Fruit fly (Drosophila melanogaster): Measurements from ENCODE around the gene Sgt.

Gene Sgt

DNA sequence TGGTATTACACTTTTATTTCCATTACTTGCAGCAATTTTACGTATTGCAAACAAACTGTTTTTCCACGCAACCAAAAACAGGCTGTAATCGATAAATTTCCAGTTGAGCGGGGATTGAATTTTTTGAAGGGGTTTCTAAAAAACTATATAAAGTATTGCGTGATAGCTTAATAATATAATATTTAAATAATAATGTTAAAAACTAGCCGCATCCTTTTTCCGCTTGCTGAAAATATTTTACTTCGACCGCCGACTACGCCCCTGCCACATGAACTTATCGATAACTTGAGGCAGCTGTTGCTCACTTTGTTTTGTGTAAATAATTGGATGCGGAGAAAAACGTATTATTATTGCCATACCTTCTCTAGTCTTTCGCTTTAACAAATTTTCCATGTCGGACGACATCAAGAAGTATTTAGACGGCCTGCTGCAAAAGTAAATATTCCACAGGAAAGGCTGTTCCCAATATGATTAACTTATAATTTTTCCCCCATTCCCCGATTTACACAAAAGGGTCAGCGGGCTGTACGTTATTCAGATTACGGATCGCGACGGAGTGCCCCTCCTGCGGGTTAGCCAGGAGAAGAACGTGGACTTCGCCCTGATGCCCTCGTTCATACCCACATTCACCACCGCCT lies 9.7 kb downstream of the Sgt start, which contains the start of the genes fws and Lamtor3 (continued):
- TF ChIP-seq tin (GFP tag; optimal IDR thresholded peaks at IDR 0.05) (peak; percentile 95), sisA (GFP tag; IDR thresholded peaks at IDR 0.05) (peak; percentile 98), CG9437 (GFP tag; optimal IDR thresholded peaks at IDR 0.05) (peak; percentile 96), CG8765 (GFP tag; IDR thresholded peaks at IDR 0.05) (peak; percentile 99), Hand (GFP tag; optimal IDR thresholded peaks at IDR 0.05) (peak; percentile 92), knrl (GFP tag; IDR thresholded peaks at IDR 0.05; ENCODE audit: partially characterized antibody) (0 out of 3 replicates have a peak, but pooled peaks have one; percentile 32), CG1529 (GFP tag; optimal IDR thresholded peaks at IDR 0.05) (peak; percentile 97), Sry-β (GFP tag; optimal IDR thresholded peaks at IDR 0.05) (peak; percentile 63), her (GFP tag; optimal IDR thresholded peaks at IDR 0.05) (peak; percentile 28), dmrt11E (tag; optimal IDR thresholded peaks at IDR 0.05) (peak; percentile 98), fru (optimal IDR thresholded peaks at IDR 0.05) (no peak), wor (GFP tag; IDR thresholded peaks at IDR 0.05) (peak; percentile 99), Opbp (GFP tag; IDR thresholded peaks at IDR 0.05; ENCODE audit: partially characterized antibody) (peak; percentile 51; the same call in 1 of the 3 replicates), Dbx (GFP tag; IDR thresholded peaks at IDR 0.05) (peak; percentile 99), Lpt (GFP tag; optimal IDR thresholded peaks at IDR 0.05) (no peak), CG42726 (GFP tag; IDR thresholded peaks at IDR 0.05; ENCODE audit: partially characterized antibody) (0 out of 2 replicates have a peak, but pooled peaks have one; percentile 28), Awh (GFP tag; IDR thresholded peaks at IDR 0.05) (peak; percentile 99), bowl (GFP tag; IDR thresholded peaks at IDR 0.05) (peak; percentile 98), Atf3 (GFP tag; optimal IDR thresholded peaks at IDR 0.05) (peak; percentile 79), chinmo (GFP tag; IDR thresholded peaks at IDR 0.05; ENCODE audit: partially characterized antibody) (0 out of 4 replicates have a peak, but pooled peaks have one; percentile 14), CG2889 (GFP tag; IDR thresholded peaks at IDR 0.05) (peak; percentile 99), CG6175 (GFP tag; IDR thresholded peaks at IDR 0.05) (peak; percentile 99), wek (GFP tag; optimal IDR thresholded peaks at IDR 0.05) (peak; percentile 69), E2f2 (GFP tag; IDR thresholded peaks at IDR 0.05) (peak; percentile 90), bigmax (GFP tag; optimal IDR thresholded peaks at IDR 0.05) (peak; percentile 75), fd102C (GFP tag; optimal IDR thresholded peaks at IDR 0.05) (peak; percentile 82), Med (GFP tag) (peak; percentile 98), CG3995 (GFP tag; optimal IDR thresholded peaks at IDR 0.05) (peak; percentile 73), bbx (GFP tag; IDR thresholded peaks at IDR 0.05; ENCODE audit: partially characterized antibody) (no peak), Myb (GFP tag; optimal IDR thresholded peaks at IDR 0.05) (peak; percentile 70), Pdp1 (GFP tag; optimal IDR thresholded peaks at IDR 0.05) (peak; percentile 83 to 85), ttk (GFP tag; IDR thresholded peaks at IDR 0.05) (peak; percentile 99), Adf1 (GFP tag; IDR thresholded peaks at IDR 0.05) (peak; percentile 89), Asciz (GFP tag; optimal IDR thresholded peaks at IDR 0.05) (peak; percentile 97), mam (GFP tag; optimal IDR thresholded peaks at IDR 0.05) (peak; percentile 87), CG14050 (GFP tag; IDR thresholded peaks at IDR 0.05) (peak; percentile 99), Doc2 (GFP tag; IDR thresholded peaks at IDR 0.05) (peak; percentile 95), hth (optimal IDR thresholded peaks at IDR 0.05) (no peak), peb (GFP tag; IDR thresholded peaks at IDR 0.05) (peak; percentile 98), HLH3B (GFP tag; IDR thresholded peaks at IDR 0.05) (peak; percentile 99), ro (GFP tag; IDR thresholded peaks at IDR 0.05) (peak; percentile 97), CG13424 (tag; optimal IDR thresholded peaks at IDR 0.05) (peak; percentile 97), lola (GFP tag; optimal IDR thresholded peaks at IDR 0.05) (peak in 1 of 3 experiments; percentile 95), HLHmδ (GFP tag; optimal IDR thresholded peaks at IDR 0.05) (no peak), dmrt99B (tag; optimal IDR thresholded peaks at IDR 0.05) (peak; percentile 98), CG18262 (tag; optimal IDR thresholded peaks at IDR 0.05) (peak; percentile 98), CG6689 (GFP tag; IDR thresholded peaks at IDR 0.05) (peak; percentile 99), CG34376 (GFP tag; optimal IDR thresholded peaks at IDR 0.05) (peak; percentile 79), zen2 (GFP tag; IDR thresholded peaks at IDR 0.05; ENCODE audit: partially characterized antibody) (no peak; the same call in 2 of the 3 replicates), CG17186 (GFP tag; optimal IDR thresholded peaks at IDR 0.05) (peak; percentile 91)
